Fruit fly (Drosophila melanogaster) whole organism, embryonic: Measurements from ENCODE around the gene sau.

Experiments used
- BEAF-32 ChIP-seq: fragments of 200-800 bp; sonication (Bioruptor generic); optimal IDR thresholded peaks from 3 replicates; lab custom pipeline; 2017; ENCODE audit warnings: missing biosample characterization, missing genetic modification characterization, mild to moderate bottlenecking, moderate library complexity, missing genetic modification reagents
- CG10147 ChIP-seq: fragments of 200-800 bp; sonication (Bioruptor generic); optimal IDR thresholded peaks from 2 replicates; lab custom pipeline; 2019; ENCODE audit warnings: missing biosample characterization, mild to moderate bottlenecking, missing genetic modification characterization, moderate library complexity
- CG10366 ChIP-seq: fragments of 200-800 bp; sonication (Bioruptor generic); IDR thresholded peaks from 2 replicates; pipeline ENCODE4 v1.3.6; 2022; ENCODE audit warnings: missing biosample characterization, missing genetic modification characterization
- CG13424 ChIP-seq: fragments of 200-800 bp; sonication (Bioruptor generic); optimal IDR thresholded peaks from 2 replicates; lab custom pipeline; 2019; ENCODE audit warnings: missing biosample characterization, mild to moderate bottlenecking, missing genetic modification characterization, moderate library complexity
- CG13894 ChIP-seq: fragments of 200-800 bp; sonication (Bioruptor generic); optimal IDR thresholded peaks from 3 replicates; lab custom pipeline; 2018; ENCODE audit warnings: missing biosample characterization, mild to moderate bottlenecking, missing genetic modification characterization, moderate library complexity
- CG14441 ChIP-seq: fragments of 200-800 bp; sonication (Bioruptor generic); IDR thresholded peaks from 2 replicates; pipeline ENCODE4 v1.3.6; 2022; ENCODE audit warnings: missing biosample characterization, missing genetic modification characterization
- CG14965 ChIP-seq: fragments of 200-800 bp; sonication (Bioruptor generic); optimal IDR thresholded peaks from 2 replicates; lab custom pipeline; 2016; ENCODE audit warnings: missing biosample characterization, missing genetic modification characterization, borderline replicate concordance
- CG16813 ChIP-seq: fragments of 200-800 bp; sonication (Bioruptor generic); IDR thresholded peaks from 3 replicates; pipeline ENCODE4 v1.3.6; 2022; ENCODE audit warnings: missing biosample characterization, missing genetic modification characterization; ENCODE audit not compliant: partially characterized antibody
- CG17186 ChIP-seq: fragments of 200-800 bp; sonication (Bioruptor generic); optimal IDR thresholded peaks from 3 replicates; lab custom pipeline; 2017; ENCODE audit warnings: missing biosample characterization, missing genetic modification reagents, missing genetic modification characterization
- CG17829 ChIP-seq: fragments of 200-800 bp; optimal IDR thresholded peaks from 2 replicates; lab custom pipeline; 2019; ENCODE audit warnings: missing biosample characterization, mild to moderate bottlenecking, missing genetic modification characterization, moderate library complexity
- CG2116 ChIP-seq: fragments of 200-800 bp; sonication (Bioruptor generic); optimal IDR thresholded peaks from 3 replicates; lab custom pipeline; 2018; ENCODE audit warnings: missing biosample characterization, mild to moderate bottlenecking, missing genetic modification characterization
- CG32532 ChIP-seq: fragments of 200-800 bp; sonication (Bioruptor generic); IDR thresholded peaks from 2 replicates; pipeline ENCODE4 v1.3.6; 2022; ENCODE audit warnings: missing biosample characterization, missing genetic modification characterization
- CG33557 ChIP-seq: fragments of 200-800 bp; sonication (Bioruptor generic); optimal IDR thresholded peaks from 2 replicates; lab custom pipeline; 2019; ENCODE audit warnings: missing biosample characterization, mild to moderate bottlenecking, missing genetic modification characterization, moderate library complexity
- CG6791 ChIP-seq: fragments of 200-800 bp; sonication (Bioruptor generic); IDR thresholded peaks from 3 replicates; pipeline ENCODE4 v1.3.6; 2022; ENCODE audit warnings: missing biosample characterization, missing genetic modification characterization; ENCODE audit not compliant: partially characterized antibody
- CG8290 ChIP-seq, 3 experiments: fragments of 200-800 bp; sonication (Bioruptor generic); optimal IDR thresholded peaks; 2 replicates each; lab custom pipeline; 2016 to 2019; ENCODE audit warnings: missing biosample characterization in 3 of 3, missing genetic modification characterization in 3 of 3, mild to moderate bottlenecking in 2 of 3, moderate library complexity in 1 of 3
- CG9727 ChIP-seq: fragments of 200-800 bp; sonication (Bioruptor generic); optimal IDR thresholded peaks from 3 replicates; lab custom pipeline; 2017; ENCODE audit warnings: missing biosample characterization, mild to moderate bottlenecking, missing genetic modification characterization
- CHES-1-like ChIP-seq: fragments of 200-800 bp; sonication (Bioruptor generic); optimal IDR thresholded peaks from 2 replicates; lab custom pipeline; 2016; ENCODE audit warnings: missing biosample characterization, missing genetic modification characterization
- Dll ChIP-seq: fragments of 200-800 bp; sonication (Bioruptor generic); IDR thresholded peaks from 4 replicates; pipeline ENCODE4 v1.3.6; 2022; ENCODE audit warnings: missing biosample characterization, missing genetic modification characterization; ENCODE audit not compliant: partially characterized antibody
- E2f2 ChIP-seq: fragments of 200-800 bp; sonication (Bioruptor generic); IDR thresholded peaks from 2 replicates; pipeline ENCODE4 v1.3.6; 2022; ENCODE audit warnings: missing biosample characterization, missing genetic modification characterization
- Eip74EF ChIP-seq, 2 experiments: fragments of 200-800 bp in 1 of 2; fragments of >200 bp in 1 of 2; sonication (Bioruptor generic) in 1 of 2; optimal IDR thresholded peaks; 2 replicates each; lab custom pipeline; 2017 to 2019; ENCODE audit warnings: missing biosample characterization in 2 of 2, missing genetic modification characterization in 2 of 2, mild to moderate bottlenecking in 1 of 2, moderate library complexity in 1 of 2
- Ets97D ChIP-seq: fragments of 200-800 bp; sonication (Bioruptor generic); optimal IDR thresholded peaks from 3 replicates; lab custom pipeline; 2016; ENCODE audit warnings: missing biosample characterization, missing genetic modification characterization
- Fer1 ChIP-seq: fragments of 200-800 bp; sonication (Bioruptor generic); optimal IDR thresholded peaks from 2 replicates; lab custom pipeline; 2017; ENCODE audit warnings: missing biosample characterization, mild to moderate bottlenecking, missing genetic modification characterization
- Hsf ChIP-seq: fragments of 200-800 bp; sonication (Bioruptor generic); optimal IDR thresholded peaks from 3 replicates; lab custom pipeline; 2016; ENCODE audit warnings: missing biosample characterization, missing genetic modification characterization
- Lhr ChIP-seq: fragments of 200-800 bp; sonication (Bioruptor generic); optimal IDR thresholded peaks from 3 replicates; lab custom pipeline; 2017; ENCODE audit warnings: mild to moderate bottlenecking, missing biosample characterization, missing genetic modification reagents, missing genetic modification characterization
- Max ChIP-seq: fragments of 200-800 bp; sonication (Bioruptor generic); optimal IDR thresholded peaks from 2 replicates; lab custom pipeline; 2016; ENCODE audit warnings: missing biosample characterization, mild to moderate bottlenecking, missing genetic modification characterization
- Med ChIP-seq: fragments of 200-800 bp; sonication (Bioruptor generic); peaks from one replicate; lab custom pipeline; 2016; ENCODE audit warnings: missing biosample characterization, missing genetic modification characterization, mild to moderate bottlenecking, inconsistent platforms, moderate library complexity
- Opbp ChIP-seq: fragments of 200-800 bp; sonication (Bioruptor generic); IDR thresholded peaks from 3 replicates; pipeline ENCODE4 v1.3.6; 2022; ENCODE audit warnings: missing biosample characterization, missing genetic modification characterization; ENCODE audit not compliant: partially characterized antibody
- Sin3A ChIP-seq: fragments of >200 bp; optimal IDR thresholded peaks from 2 replicates; lab custom pipeline; 2018
- Xbp1 ChIP-seq: fragments of 200-800 bp; sonication (Bioruptor generic); optimal IDR thresholded peaks from 3 replicates; lab custom pipeline; 2016; ENCODE audit warnings: missing biosample characterization, mild to moderate bottlenecking, missing genetic modification characterization
- ara ChIP-seq: fragments of 200-800 bp; sonication (Bioruptor generic); IDR thresholded peaks from 2 replicates; pipeline ENCODE4 v1.3.6; 2022; ENCODE audit warnings: missing biosample characterization, missing genetic modification characterization
- bbx ChIP-seq: fragments of 200-800 bp; sonication (Bioruptor generic); IDR thresholded peaks from 2 replicates; pipeline ENCODE4 v1.3.6; 2022; ENCODE audit warnings: missing biosample characterization, missing genetic modification characterization; ENCODE audit not compliant: partially characterized antibody
- bcd ChIP-seq: fragments of 200-800 bp; sonication (Bioruptor generic); optimal IDR thresholded peaks from 2 replicates; lab custom pipeline; 2017; ENCODE audit warnings: missing biosample characterization, mild to moderate bottlenecking, missing genetic modification characterization
- croc ChIP-seq: fragments of 200-800 bp; sonication (Bioruptor generic); conservative IDR thresholded peaks from 3 replicates; pipeline ENCODE4 v1.3.6; 2022; ENCODE audit warnings: missing biosample characterization, missing genetic modification characterization
- dpn ChIP-seq, 2 experiments: fragments of 200-800 bp; sonication (Bioruptor generic); optimal IDR thresholded peaks; 3 replicates each; lab custom pipeline; 2016; ENCODE audit warnings: missing biosample characterization in 2 of 2, missing genetic modification characterization in 2 of 2
- ewg ChIP-seq: fragments of 200-800 bp; sonication (Bioruptor generic); optimal IDR thresholded peaks from 3 replicates; lab custom pipeline; 2017; ENCODE audit warnings: mild to moderate bottlenecking, missing biosample characterization, missing genetic modification reagents, missing genetic modification characterization
- exex ChIP-seq: fragments of 200-800 bp; sonication (Bioruptor generic); optimal IDR thresholded peaks from 4 replicates; lab custom pipeline; 2018; ENCODE audit warnings: missing biosample characterization, mild to moderate bottlenecking, missing genetic modification characterization, moderate library complexity
- fu2 ChIP-seq: fragments of 200-800 bp; sonication (Bioruptor generic); optimal IDR thresholded peaks from 2 replicates; lab custom pipeline; 2016; ENCODE audit warnings: missing biosample characterization, missing genetic modification characterization
- jumu ChIP-seq: fragments of 200-800 bp; sonication (Bioruptor generic); optimal IDR thresholded peaks from 3 replicates; lab custom pipeline; 2016; ENCODE audit warnings: missing biosample characterization, missing genetic modification characterization
- klu ChIP-seq: fragments of 200-800 bp; sonication (Bioruptor generic); IDR thresholded peaks from 2 replicates; pipeline ENCODE4 v1.3.6; 2022; ENCODE audit warnings: missing biosample characterization, missing genetic modification characterization
- pzg ChIP-seq: fragments of 200-800 bp; sonication (Bioruptor generic); optimal IDR thresholded peaks from 3 replicates; lab custom pipeline; 2018; ENCODE audit warnings: missing biosample characterization, mild to moderate bottlenecking, missing genetic modification characterization, moderate library complexity
- scrt ChIP-seq: fragments of 200-800 bp; sonication (Bioruptor generic); optimal IDR thresholded peaks from 2 replicates; lab custom pipeline; 2018; ENCODE audit warnings: missing biosample characterization, mild to moderate bottlenecking, missing genetic modification characterization, moderate library complexity
- sob ChIP-seq: fragments of 200-800 bp; sonication (Bioruptor generic); IDR thresholded peaks from 2 replicates; pipeline ENCODE4 v1.3.6; 2022; ENCODE audit warnings: missing biosample characterization, missing genetic modification characterization
- stwl ChIP-seq: fragments of 200-800 bp; sonication (Bioruptor generic); optimal IDR thresholded peaks from 3 replicates; lab custom pipeline; 2018; ENCODE audit warnings: missing biosample characterization, mild to moderate bottlenecking, missing genetic modification characterization, moderate library complexity
- sug ChIP-seq: fragments of 200-800 bp; optimal IDR thresholded peaks from 2 replicates; lab custom pipeline; 2019; ENCODE audit warnings: missing biosample characterization, mild to moderate bottlenecking, missing genetic modification characterization, moderate library complexity
- tin ChIP-seq: fragments of 200-800 bp; sonication (Bioruptor generic); optimal IDR thresholded peaks from 3 replicates; lab custom pipeline; 2016; ENCODE audit warnings: missing biosample characterization, missing genetic modification characterization
- unc-4 ChIP-seq: fragments of 200-800 bp; sonication (Bioruptor generic); IDR thresholded peaks from 2 replicates; pipeline ENCODE4 v1.3.6; 2022; ENCODE audit warnings: missing biosample characterization, missing genetic modification characterization; ENCODE audit not compliant: partially characterized antibody
- vnd ChIP-seq: fragments of 200-800 bp; sonication (Bioruptor generic); IDR thresholded peaks from 3 replicates; pipeline ENCODE4 v1.3.6; 2022; ENCODE audit warnings: missing biosample characterization, missing genetic modification characterization; ENCODE audit not compliant: partially characterized antibody
- zen2 ChIP-seq: fragments of 200-800 bp; sonication (Bioruptor generic); IDR thresholded peaks from 3 replicates; pipeline ENCODE4 v1.3.6; 2022; ENCODE audit warnings: missing biosample characterization, missing genetic modification characterization; ENCODE audit not compliant: partially characterized antibody

sau gene

DNA sequence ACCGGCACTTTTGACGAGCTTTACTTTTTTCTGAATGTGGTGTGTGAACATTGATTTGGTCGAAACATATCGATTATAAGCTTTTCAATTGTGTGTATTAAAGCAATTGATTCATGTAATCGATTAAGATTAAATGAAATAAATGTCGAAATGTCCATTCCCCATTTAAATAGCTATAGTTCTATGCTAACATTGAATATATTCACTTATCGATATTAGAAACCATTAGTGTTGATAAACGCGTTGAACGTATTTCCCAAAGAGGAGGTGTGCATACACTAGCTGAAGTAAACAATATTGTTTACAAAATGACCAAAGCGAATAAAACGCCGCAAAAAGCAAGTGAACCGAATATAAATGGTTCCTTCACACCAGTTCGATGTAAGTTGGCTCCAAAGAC is 12.1 kb upstream of the sau start, which contains the start of the genes Uch and CG34174 (continued):
- TF ChIP-seq CG17186 (GFP tag; lab: Kevin White, UChicago) (peak; percentile 24), vnd (GFP tag; lab: Robert Waterston, UW) (peak; percentile 64), Lhr (GFP tag; lab: Kevin White, UChicago) (peak; percentile 66), Sin3A (lab: Kevin White, UChicago) (peak; percentile 43), CG16813 (GFP tag; lab: Robert Waterston, UW) (peak; percentile 70), CG10366 (no peak), Ets97D (GFP tag; lab: Kevin White, UChicago) (peak; percentile 65), pzg (GFP tag; lab: Kevin White, UChicago) (peak; percentile 78), CG6791 (peak; percentile 65), Xbp1 (no peak), CG13424 (tag; lab: Kevin White, UChicago) (peak; percentile 37), CG8290 (GFP tag; optimal IDR thresholded peaks at IDR 0.05; lab: Kevin White, UChicago) (peak; percentile 96), CG8290 (tag; optimal IDR thresholded peaks at IDR 0.05; lab: Kevin White, UChicago) (peak; percentile 59 to 82), klu (GFP tag; lab: Robert Waterston, UW) (no peak), fu2 (GFP tag; lab: Kevin White, UChicago) (peak; percentile 20), scrt (peak; percentile 12), Med (GFP tag; lab: Kevin White, UChicago) (peak; percentile 72), ewg (peak; percentile 25), CG32532 (no peak), ara (GFP tag; lab: Robert Waterston, UW) (no peak), sob (no peak), stwl (tag; lab: Kevin White, UChicago) (peak; percentile 98), CG10147 (GFP tag; lab: Kevin White, UChicago) (peak; percentile 45), CG13894 (peak; percentile 61), Hsf (GFP tag; lab: Kevin White, UChicago) (peak; percentile 1), Dll (GFP tag; lab: Robert Waterston, UW) (peak; percentile 82), Max (GFP tag; lab: Kevin White, UChicago) (peak; percentile 20), CG17829 (tag; lab: Kevin White, UChicago) (peak; percentile 19), CG14965 (GFP tag; lab: Kevin White, UChicago) (no peak), CG9727 (GFP tag; lab: Kevin White, UChicago) (peak; percentile 12), E2f2 (GFP tag; lab: Robert Waterston, UW) (peak; percentile 18; the same call in 1 of the 2 replicates), exex (tag; lab: Kevin White, UChicago) (peak; percentile 15), zen2 (peak; percentile 65; the same call in 2 of the 3 replicates), sug (tag; lab: Kevin White, UChicago) (peak; percentile 48), BEAF-32 (peak; percentile 79), CG2116 (peak; percentile 64), croc (no peak), dpn (GFP tag; optimal IDR thresholded peaks at IDR 0.05; lab: Kevin White, UChicago) (peak in 1 of 2 experiments; percentile 31), bbx (GFP tag; lab: Robert Waterston, UW) (peak; percentile 47), Fer1 (GFP tag; lab: Kevin White, UChicago) (peak; percentile 45), bcd (peak; percentile 24), jumu (GFP tag; lab: Kevin White, UChicago) (no peak), unc-4 (GFP tag; lab: Robert Waterston, UW) (peak; percentile 77), CHES-1-like (peak; percentile 75), tin (GFP tag; lab: Kevin White, UChicago) (peak; percentile 7), Opbp (GFP tag; lab: Robert Waterston, UW) (0 out of 3 replicates have a peak, but pooled peaks have one; percentile 17), Eip74EF (GFP tag; optimal IDR thresholded peaks at IDR 0.05; lab: Kevin White, UChicago) (no peak), CG14441 (GFP tag; lab: Robert Waterston, UW) (no peak), CG33557 (GFP tag; lab: Kevin White, UChicago) (peak; percentile 32)
